Worm (Caenorhabditis elegans) whole organism, young adult: Measurements from ENCODE around the gene bud-13.
A peak's percentile ranks its signal among the peaks of the same experiment; 100 is the strongest.

Experiments
- B0035.1 ChIP-seq: sonication (generic microtip); optimal IDR thresholded peaks from 2 replicates; lab custom pipeline; 2016; ENCODE audit warnings: missing genetic modification characterization, mild to moderate bottlenecking, missing compliant biosample characterization, missing genotype, missing genetic modification reagents
- C06A6.2 ChIP-seq: fragments of 200-800 bp; sonication (Bioruptor generic); conservative IDR thresholded peaks from 2 replicates; pipeline ENCODE4 v1.3.6; 2022; ENCODE audit warnings: missing genetic modification characterization, missing compliant biosample characterization
- C17E4.6 ChIP-seq: fragments of 200-800 bp; sonication (Bioruptor generic); IDR thresholded peaks from 2 replicates; pipeline ENCODE4 v1.3.6; 2022; ENCODE audit warnings: missing genetic modification reagents, missing genetic modification characterization, missing compliant biosample characterization
- D2030.7 ChIP-seq: fragments of 200-800 bp; sonication (Bioruptor generic); IDR thresholded peaks from 2 replicates; pipeline ENCODE4 v1.3.6; 2022; ENCODE audit warnings: missing genetic modification reagents, missing genetic modification characterization, missing compliant biosample characterization
- F22D6.2 ChIP-seq: sonication (generic microtip); optimal IDR thresholded peaks from 2 replicates; lab custom pipeline; 2016; ENCODE audit warnings: mild to moderate bottlenecking, missing genetic modification characterization, missing compliant biosample characterization
- F33H1.4 ChIP-seq: fragments of 200-800 bp; sonication (Bioruptor generic); IDR thresholded peaks from 2 replicates; pipeline ENCODE4 v1.3.6; 2022; ENCODE audit warnings: missing genetic modification reagents, missing genetic modification characterization, missing compliant biosample characterization
- F49E8.2 ChIP-seq: sonication (generic microtip); optimal IDR thresholded peaks from 3 replicates; lab custom pipeline; 2017; ENCODE audit warnings: missing genetic modification characterization, mild to moderate bottlenecking, missing compliant biosample characterization, antibody characterized with exemption, moderate library complexity; ENCODE audit not compliant: insufficient read depth
- F52B5.7 ChIP-seq: sonication (generic microtip); optimal IDR thresholded peaks from 2 replicates; lab custom pipeline; 2016; ENCODE audit warnings: mild to moderate bottlenecking, missing genetic modification characterization, missing compliant biosample characterization
- F57C9.4 ChIP-seq: sonication (generic microtip); optimal IDR thresholded peaks from 2 replicates; lab custom pipeline; 2017; ENCODE audit warnings: mild to moderate bottlenecking, missing genetic modification characterization, missing compliant biosample characterization
- Y56A3A.18 ChIP-seq: fragments of 200-800 bp; sonication (Bioruptor generic); IDR thresholded peaks from 2 replicates; pipeline ENCODE4 v1.3.6; 2022; ENCODE audit warnings: missing genetic modification reagents, missing genetic modification characterization, missing compliant biosample characterization
- Y67H2A.10 ChIP-seq: fragments of 200-800 bp; sonication (Bioruptor generic); conservative IDR thresholded peaks from 2 replicates; pipeline ENCODE4 v1.3.6; 2022; ENCODE audit warnings: missing genetic modification reagents, missing genetic modification characterization, missing compliant biosample characterization
- Y79H2A.3 ChIP-seq: fragments of 200-800 bp; sonication (Bioruptor generic); conservative IDR thresholded peaks from 2 replicates; pipeline ENCODE4 v1.3.6; 2022; ENCODE audit warnings: missing genetic modification reagents, missing genetic modification characterization, missing compliant biosample characterization
- akir-1 ChIP-seq: fragments of 200-800 bp; sonication (Bioruptor generic); optimal IDR thresholded peaks from 2 replicates; lab custom pipeline; 2018; ENCODE audit warnings: mild to moderate bottlenecking, missing genetic modification characterization, moderate library complexity, missing compliant biosample characterization
- ama-1 ChIP-seq, 3 experiments: fragments of 150-350 bp in 1 of 3; sonication (generic microtip) in 2 of 3; optimal IDR thresholded peaks; 2 replicates each; lab custom pipeline; 2014 to 2018; ENCODE audit warnings: missing biosample characterization in 2 of 3, missing genetic modification characterization in 2 of 3, missing genetic modification reagents in 2 of 3
- atf-7 ChIP-seq: sonication (generic microtip); optimal IDR thresholded peaks from 2 replicates; lab custom pipeline; 2017; ENCODE audit warnings: mild to moderate bottlenecking, missing genetic modification characterization, missing compliant biosample characterization
- attf-6 ChIP-seq: fragments of 200-800 bp; sonication (Bioruptor generic); IDR thresholded peaks from 2 replicates; pipeline ENCODE4 v1.3.6; 2022; ENCODE audit warnings: missing genetic modification reagents, missing genetic modification characterization, missing compliant biosample characterization
- ceh-100 ChIP-seq: fragments of 200-800 bp; sonication (Bioruptor generic); IDR thresholded peaks from 2 replicates; pipeline ENCODE4 v1.3.6; 2022; ENCODE audit warnings: missing genetic modification reagents, missing genetic modification characterization, missing compliant biosample characterization
- ceh-40 ChIP-seq: fragments of 200-800 bp; sonication (Bioruptor generic); IDR thresholded peaks from 2 replicates; pipeline ENCODE4 v1.3.6; 2022; ENCODE audit warnings: missing genetic modification characterization, missing compliant biosample characterization
- chd-7 ChIP-seq: sonication (generic microtip); optimal IDR thresholded peaks from 2 replicates; lab custom pipeline; 2016; ENCODE audit warnings: mild to moderate bottlenecking, missing genetic modification characterization, moderate library complexity, missing compliant biosample characterization
- dox-1 ChIP-seq: fragments of 200-800 bp; sonication (Bioruptor generic); IDR thresholded peaks from 2 replicates; pipeline ENCODE4 v1.3.6; 2022; ENCODE audit warnings: missing genetic modification reagents, missing genetic modification characterization, missing compliant biosample characterization
- dpff-1 ChIP-seq: sonication (generic microtip); optimal IDR thresholded peaks from 2 replicates; lab custom pipeline; 2017; ENCODE audit warnings: mild to moderate bottlenecking, missing genetic modification characterization, missing compliant biosample characterization
- efl-1 ChIP-seq: fragments of 150-350 bp; optimal IDR thresholded peaks from 2 replicates; lab custom pipeline; 2014; ENCODE audit warnings: missing biosample characterization, missing genetic modification reagents, missing genetic modification characterization
- egl-44 ChIP-seq: fragments of 200-800 bp; sonication (Bioruptor generic); IDR thresholded peaks from 2 replicates; pipeline ENCODE4 v1.3.6; 2022; ENCODE audit warnings: missing genetic modification reagents, missing genetic modification characterization, missing compliant biosample characterization
- egrh-3 ChIP-seq: fragments of 200-800 bp; sonication (Bioruptor generic); IDR thresholded peaks from 2 replicates; pipeline ENCODE4 v1.3.6; 2022; ENCODE audit warnings: missing genetic modification reagents, missing genetic modification characterization, missing compliant biosample characterization
- hlh-12 ChIP-seq: sonication (generic microtip); optimal IDR thresholded peaks from 2 replicates; lab custom pipeline; 2016; ENCODE audit warnings: missing genetic modification characterization, missing compliant biosample characterization
- hmg-20 ChIP-seq: fragments of 200-800 bp; sonication (Bioruptor generic); IDR thresholded peaks from 2 replicates; pipeline ENCODE4 v1.3.6; 2022; ENCODE audit warnings: missing genetic modification reagents, missing genetic modification characterization, missing compliant biosample characterization
- lin-40 ChIP-seq: sonication (generic microtip); optimal IDR thresholded peaks from 2 replicates; lab custom pipeline; 2016; ENCODE audit warnings: missing genetic modification characterization, mild to moderate bottlenecking, missing compliant biosample characterization, missing genotype, missing genetic modification reagents
- lin-54 ChIP-seq: fragments of 200-800 bp; sonication (Bioruptor generic); optimal IDR thresholded peaks from 2 replicates; lab custom pipeline; 2018; ENCODE audit warnings: mild to moderate bottlenecking, missing genetic modification characterization, missing compliant biosample characterization
- lir-1 ChIP-seq: fragments of 200-800 bp; sonication (Bioruptor generic); conservative IDR thresholded peaks from 2 replicates; pipeline ENCODE4 v1.3.6; 2022; ENCODE audit warnings: missing genetic modification reagents, missing genetic modification characterization, missing compliant biosample characterization
- madf-10 ChIP-seq: sonication (generic microtip); optimal IDR thresholded peaks from 2 replicates; lab custom pipeline; 2016; ENCODE audit warnings: mild to moderate bottlenecking, missing genetic modification characterization, missing compliant biosample characterization
- madf-6 ChIP-seq: fragments of 200-800 bp; sonication (Bioruptor generic); IDR thresholded peaks from 2 replicates; pipeline ENCODE4 v1.3.6; 2022; ENCODE audit warnings: missing genetic modification reagents, missing genetic modification characterization, missing compliant biosample characterization
- nfya-1 ChIP-seq: sonication (generic microtip); optimal IDR thresholded peaks from 2 replicates; lab custom pipeline; 2017; ENCODE audit warnings: antibody characterized with exemption, missing compliant biosample characterization, missing genetic modification characterization, borderline replicate concordance; ENCODE audit not compliant: insufficient read depth
- nfyb-1 ChIP-seq: fragments of 200-800 bp; sonication (Bioruptor generic); IDR thresholded peaks from 2 replicates; pipeline ENCODE4 v1.3.6; 2022; ENCODE audit warnings: missing genetic modification reagents, missing genetic modification characterization, missing compliant biosample characterization
- nhr-179 ChIP-seq: sonication (generic microtip); optimal IDR thresholded peaks from 2 replicates; lab custom pipeline; 2016; ENCODE audit warnings: mild to moderate bottlenecking, missing genetic modification characterization, missing compliant biosample characterization
- nhr-27 ChIP-seq: fragments of 200-800 bp; sonication (Bioruptor generic); optimal IDR thresholded peaks from 2 replicates; lab custom pipeline; 2018; ENCODE audit warnings: mild to moderate bottlenecking, missing genetic modification characterization, moderate library complexity, missing compliant biosample characterization
- pbrm-1 ChIP-seq: fragments of 200-800 bp; sonication (Bioruptor generic); IDR thresholded peaks from 2 replicates; pipeline ENCODE4 v1.3.6; 2022; ENCODE audit warnings: missing genetic modification reagents, missing genetic modification characterization, missing compliant biosample characterization
- rec-8 ChIP-seq, 2 experiments: sonication (generic microtip); optimal IDR thresholded peaks; 2 replicates each; lab custom pipeline; 2016; ENCODE audit warnings: mild to moderate bottlenecking in 2 of 2, missing genetic modification characterization in 2 of 2, missing genetic modification reagents in 2 of 2, missing genotype in 2 of 2, missing biosample characterization in 1 of 2, missing compliant biosample characterization in 1 of 2, moderate library complexity in 1 of 2
- rpc-1 ChIP-seq, 2 experiments: fragments of 150-350 bp in 1 of 2; sonication (generic microtip) in 1 of 2; optimal IDR thresholded peaks; 2 replicates each; lab custom pipeline; 2014 to 2018; ENCODE audit warnings: missing biosample characterization in 1 of 2, missing genetic modification characterization in 1 of 2, missing genetic modification reagents in 1 of 2, missing genotype in 1 of 2
- snpc-1.1 ChIP-seq: sonication (generic microtip); optimal IDR thresholded peaks from 2 replicates; lab custom pipeline; 2017; ENCODE audit warnings: missing genetic modification characterization, mild to moderate bottlenecking, missing compliant biosample characterization, antibody characterized with exemption, moderate library complexity, missing genotype, missing genetic modification reagents; ENCODE audit not compliant: insufficient read depth
- snpc-1.3 ChIP-seq: sonication (generic microtip); optimal IDR thresholded peaks from 2 replicates; lab custom pipeline; 2017; ENCODE audit warnings: missing genetic modification characterization, mild to moderate bottlenecking, missing compliant biosample characterization, antibody characterized with exemption, moderate library complexity, missing genotype, missing genetic modification reagents; ENCODE audit not compliant: insufficient read depth
- snpc-3.4 ChIP-seq: sonication (generic microtip); optimal IDR thresholded peaks from 2 replicates; lab custom pipeline; 2017; ENCODE audit warnings: missing genetic modification characterization, mild to moderate bottlenecking, missing compliant biosample characterization, antibody characterized with exemption, moderate library complexity, missing genotype, missing genetic modification reagents
- sptf-2 ChIP-seq: fragments of 200-800 bp; sonication (Bioruptor generic); optimal IDR thresholded peaks from 2 replicates; lab custom pipeline; 2018; ENCODE audit warnings: mild to moderate bottlenecking, missing genetic modification characterization, missing compliant biosample characterization
- tbp1 ChIP-seq: fragments of 200-800 bp; sonication (Bioruptor generic); optimal IDR thresholded peaks from 2 replicates; lab custom pipeline; 2018; ENCODE audit warnings: mild to moderate bottlenecking, missing genetic modification characterization, missing compliant biosample characterization
- unc-130 ChIP-seq: sonication (generic microtip); optimal IDR thresholded peaks from 2 replicates; lab custom pipeline; 2016; ENCODE audit warnings: missing genetic modification reagents, missing genetic modification characterization, missing compliant biosample characterization
- zfh-2 ChIP-seq: fragments of 200-800 bp; sonication (Bioruptor generic); conservative IDR thresholded peaks from 2 replicates; pipeline ENCODE4 v1.3.6; 2022; ENCODE audit warnings: missing genetic modification reagents, missing genetic modification characterization, missing compliant biosample characterization
- ztf-18 ChIP-seq: sonication (generic microtip); optimal IDR thresholded peaks from 2 replicates; lab custom pipeline; 2016; ENCODE audit warnings: missing genotype, mild to moderate bottlenecking, missing genetic modification characterization, missing compliant biosample characterization
- ztf-28 ChIP-seq: fragments of 200-800 bp; sonication (Bioruptor generic); IDR thresholded peaks from 2 replicates; pipeline ENCODE4 v1.3.6; 2022; ENCODE audit warnings: missing genetic modification reagents, missing genetic modification characterization, missing compliant biosample characterization
- ztf-3 ChIP-seq: fragments of 200-800 bp; sonication (Bioruptor generic); optimal IDR thresholded peaks from 2 replicates; lab custom pipeline; 2018; ENCODE audit warnings: mild to moderate bottlenecking, missing genetic modification characterization, missing compliant biosample characterization

bud-13 gene

ce11 chrIII:9001491-9001890, 34.0 kb upstream of the bud-13 start (continued):
- TF ChIP-seq chd-7 (tag; lab: Kevin White, UChicago), result no peak
- no peak for TF ChIP-seq rec-8 (tag; optimal IDR thresholded peaks at IDR 0.05; lab: Kevin White, UChicago)
- TF ChIP-seq akir-1, result no peak
- no peak for TF ChIP-seq Y79H2A.3 (GFP tag; lab: Robert Waterston, UW)
- no peak for TF ChIP-seq ztf-3 (GFP tag; lab: Kevin White, UChicago)
- TF ChIP-seq dox-1, result peak; percentile 31; the same call in 1 of the 2 replicates
- TF ChIP-seq F57C9.4 (tag; lab: Kevin White, UChicago), result no peak
- TF ChIP-seq dpff-1 (tag; lab: Kevin White, UChicago), result no peak
- TF ChIP-seq madf-10 (tag; lab: Kevin White, UChicago), result no peak
- no peak for TF ChIP-seq Y56A3A.18 (GFP tag; lab: Robert Waterston, UW)
- no peak for TF ChIP-seq nhr-179 (tag; lab: Kevin White, UChicago)
- no peak for TF ChIP-seq B0035.1 (tag; lab: Kevin White, UChicago)
- no peak for TF ChIP-seq Y67H2A.10 (GFP tag; lab: Robert Waterston, UW)
- TF ChIP-seq F52B5.7 (tag; lab: Kevin White, UChicago), result no peak
- no peak for TF ChIP-seq atf-7 (tag; lab: Kevin White, UChicago)
- TF ChIP-seq ama-1 (optimal IDR thresholded peaks at IDR 0.05; lab: Kevin White, UChicago), result no peak
- TF ChIP-seq ama-1 (GFP tag; optimal IDR thresholded peaks at IDR 0.05; lab: Kevin White, UChicago), result no peak
- no peak for TF ChIP-seq lin-40 (tag; lab: Kevin White, UChicago)
- TF ChIP-seq ztf-18, result peak; percentile 7
- TF ChIP-seq unc-130 (GFP tag; lab: Kevin White, UChicago), result no peak
- no peak for TF ChIP-seq ceh-100 (GFP tag; lab: Robert Waterston, UW)
- TF ChIP-seq efl-1 (GFP tag; lab: Kevin White, UChicago), result peak; percentile 86
- TF ChIP-seq snpc-1.1, result no peak
- no peak for TF ChIP-seq hmg-20 (GFP tag; lab: Robert Waterston, UW)
- no peak for TF ChIP-seq zfh-2 (GFP tag; lab: Robert Waterston, UW)
- TF ChIP-seq D2030.7, result peak; percentile 66
- no peak for TF ChIP-seq ceh-40
- TF ChIP-seq nhr-27, result no peak
- no peak for TF ChIP-seq lir-1 (GFP tag; lab: Robert Waterston, UW)
- TF ChIP-seq snpc-1.3 (tag; lab: Kevin White, UChicago), result no peak
- TF ChIP-seq F22D6.2 (tag; lab: Kevin White, UChicago), result no peak
- TF ChIP-seq rpc-1 (optimal IDR thresholded peaks at IDR 0.05; lab: Kevin White, UChicago), result no peak
- no peak for TF ChIP-seq rpc-1 (tag; optimal IDR thresholded peaks at IDR 0.05; lab: Kevin White, UChicago)
- TF ChIP-seq F33H1.4 (GFP tag; lab: Robert Waterston, UW), result peak; percentile 91
- peak; percentile 91 for TF ChIP-seq madf-6
- TF ChIP-seq F49E8.2, result peak; percentile 17
- no peak for TF ChIP-seq nfyb-1 (GFP tag; lab: Robert Waterston, UW)
- no peak for TF ChIP-seq nfya-1 (tag; lab: Kevin White, UChicago)
- TF ChIP-seq egl-44 (GFP tag; lab: Robert Waterston, UW), result no peak
- no peak for TF ChIP-seq attf-6 (GFP tag; lab: Robert Waterston, UW)
- peak; percentile 70 for TF ChIP-seq lin-54 (GFP tag; lab: Kevin White, UChicago)
- no peak for TF ChIP-seq tbp1 (GFP tag; lab: Kevin White, UChicago)
- no peak for TF ChIP-seq sptf-2 (GFP tag; lab: Kevin White, UChicago)
- no peak for TF ChIP-seq egrh-3 (GFP tag; lab: Robert Waterston, UW)
- no peak for TF ChIP-seq C06A6.2 (GFP tag; lab: Robert Waterston, UW)
- TF ChIP-seq C17E4.6, result peak; percentile 24; the same call in 1 of the 2 replicates
- TF ChIP-seq snpc-3.4, result no peak
- TF ChIP-seq pbrm-1 (GFP tag; lab: Robert Waterston, UW), result peak; percentile 18; the same call in 1 of the 2 replicates
- no peak for TF ChIP-seq ztf-28 (GFP tag; lab: Robert Waterston, UW)
- TF ChIP-seq hlh-12 (tag; lab: Kevin White, UChicago), result no peak
